Worm (Caenorhabditis elegans): ENCODE results near the gene T02H6.9.

DNA sequence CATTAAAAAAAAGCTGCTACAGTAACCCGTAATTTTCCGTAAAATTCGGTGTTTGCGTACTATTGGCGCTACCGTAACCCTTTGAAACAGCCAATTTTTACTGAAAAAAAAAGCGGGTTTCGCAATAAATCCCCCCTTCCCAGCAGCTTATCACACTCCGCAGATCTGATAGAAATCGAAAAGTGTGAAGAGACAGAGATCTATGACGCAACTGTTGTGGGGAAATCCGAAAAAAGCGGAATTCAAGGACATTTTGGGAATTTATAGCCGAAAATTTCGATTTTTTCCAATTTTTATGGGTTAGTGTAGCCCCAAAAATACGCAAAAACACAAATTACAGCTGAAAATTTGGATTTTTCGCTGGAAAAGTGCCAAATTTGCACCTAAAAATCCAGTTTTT is 43.2 kb downstream of the T02H6.9 start:
- no peak for TF ChIP-seq pha-4 (tag; optimal IDR thresholded peaks at IDR 0.05)
- no peak for TF ChIP-seq elt-3 (tag; optimal IDR thresholded peaks at IDR 0.05)
- no peak for TF ChIP-seq ceh-9 (tag; optimal IDR thresholded peaks at IDR 0.05)
- no peak for TF ChIP-seq ZK546.5 (tag; optimal IDR thresholded peaks at IDR 0.05)
- no peak for TF ChIP-seq ama-1 (optimal IDR thresholded peaks at IDR 0.05)

Measured in whole organism, L3 larva.